Fruit fly (Drosophila melanogaster): ENCODE data around the gene CG6933.
A peak's percentile ranks its signal among the peaks of the same experiment; 100 is the strongest.

The CG6933 gene

DNA sequence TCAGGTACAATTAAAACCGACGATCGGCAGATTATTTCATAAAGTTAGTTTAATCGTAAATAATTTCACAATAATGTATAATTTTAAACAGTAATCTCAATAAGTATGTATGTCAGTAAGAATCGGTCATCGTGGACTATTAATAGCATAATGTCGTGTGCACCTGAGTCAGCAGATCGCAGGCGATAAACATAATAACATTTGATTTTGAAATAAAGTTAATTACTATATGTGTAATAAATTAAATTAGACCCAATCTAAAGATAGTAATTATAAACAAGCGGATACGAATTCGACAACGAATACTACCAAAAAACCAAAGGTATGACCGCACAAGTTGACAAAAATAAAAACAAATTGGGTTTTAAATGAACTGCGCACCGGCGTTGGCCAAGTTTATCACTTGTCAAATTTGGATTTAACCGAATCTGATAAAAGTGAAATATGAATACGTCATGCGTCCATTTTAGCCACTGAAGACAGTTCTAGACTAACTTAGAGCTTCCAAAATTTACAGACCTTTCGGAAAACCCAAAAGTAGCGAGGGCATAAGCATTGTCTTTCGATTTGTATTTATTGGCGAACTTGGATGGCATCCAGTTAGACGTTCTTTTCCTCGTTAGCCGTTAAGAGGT, 13.2 kb downstream of the CG6933 start, which contains the start of gene CG6996:
TSS of gene CG6996 (plus strand) at position 585 of the 635 bp plus-strand sequence.
- TF ChIP-seq CG17806 (tag; optimal IDR thresholded peaks at IDR 0.05) (no peak), rn (GFP tag; IDR thresholded peaks at IDR 0.05) (no peak), CG8159 (tag; optimal IDR thresholded peaks at IDR 0.05) (no peak), CG10348 (GFP tag; IDR thresholded peaks at IDR 0.05) (no peak), CG34367 (tag; optimal IDR thresholded peaks at IDR 0.05) (no peak), gl (tag; optimal IDR thresholded peaks at IDR 0.05) (no peak), D1 (tag; optimal IDR thresholded peaks at IDR 0.05) (no peak), Pif1B (GFP tag; optimal IDR thresholded peaks at IDR 0.05) (no peak), Pif1A (GFP tag; optimal IDR thresholded peaks at IDR 0.05) (no peak), CG32121 (GFP tag; IDR thresholded peaks at IDR 0.05) (no peak), CG14655 (GFP tag; optimal IDR thresholded peaks at IDR 0.05) (no peak), CG9948 (tag; optimal IDR thresholded peaks at IDR 0.05) (no peak), EcR (GFP tag; optimal IDR thresholded peaks at IDR 0.05) (no peak), Ets98B (GFP tag; IDR thresholded peaks at IDR 0.05) (no peak), CG8301 (tag; optimal IDR thresholded peaks at IDR 0.05) (no peak)

DNA sequence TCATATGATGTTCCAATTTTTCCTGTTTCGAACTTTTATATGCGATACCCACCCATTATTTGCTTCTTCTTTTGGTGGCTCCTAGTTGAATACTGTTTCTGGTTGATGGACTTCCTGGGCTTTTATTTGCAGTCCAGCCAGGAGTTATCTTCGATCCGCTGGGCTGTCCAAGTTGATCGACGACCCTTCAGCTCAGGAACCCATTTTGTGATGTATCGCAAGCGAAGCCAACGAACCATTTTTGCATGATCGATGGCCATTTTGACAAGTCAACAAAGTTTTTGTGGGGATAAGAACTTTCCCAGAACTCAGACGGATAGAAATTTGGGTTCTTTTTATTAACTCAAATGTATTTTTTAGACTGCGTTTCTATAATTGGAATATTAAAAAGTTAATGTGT, 14.3 kb downstream of the CG6933 start, which contains the start of gene CG7290:
TSS of gene CG7290 (minus strand) at position 101 of the 400 bp plus-strand sequence.
- TF ChIP-seq CG4496 (GFP tag; IDR thresholded peaks at IDR 0.05), result no peak
- TF ChIP-seq fd96Ca (GFP tag; IDR thresholded peaks at IDR 0.05), result no peak
- no peak for TF ChIP-seq CG13204 (GFP tag; optimal IDR thresholded peaks at IDR 0.05)
- TF ChIP-seq CG10348 (GFP tag; IDR thresholded peaks at IDR 0.05), result no peak
- no peak for TF ChIP-seq CG8301 (tag; optimal IDR thresholded peaks at IDR 0.05)
- TF ChIP-seq EcR (GFP tag; optimal IDR thresholded peaks at IDR 0.05), result no peak
- no peak for TF ChIP-seq Snoo (tag; optimal IDR thresholded peaks at IDR 0.05)
- no peak for TF ChIP-seq D1 (tag; optimal IDR thresholded peaks at IDR 0.05)
- TF ChIP-seq gl (tag; optimal IDR thresholded peaks at IDR 0.05), result no peak
- TF ChIP-seq Pif1B (GFP tag; optimal IDR thresholded peaks at IDR 0.05), result no peak
- no peak for TF ChIP-seq CG12605 (GFP tag; IDR thresholded peaks at IDR 0.05)

DNA sequence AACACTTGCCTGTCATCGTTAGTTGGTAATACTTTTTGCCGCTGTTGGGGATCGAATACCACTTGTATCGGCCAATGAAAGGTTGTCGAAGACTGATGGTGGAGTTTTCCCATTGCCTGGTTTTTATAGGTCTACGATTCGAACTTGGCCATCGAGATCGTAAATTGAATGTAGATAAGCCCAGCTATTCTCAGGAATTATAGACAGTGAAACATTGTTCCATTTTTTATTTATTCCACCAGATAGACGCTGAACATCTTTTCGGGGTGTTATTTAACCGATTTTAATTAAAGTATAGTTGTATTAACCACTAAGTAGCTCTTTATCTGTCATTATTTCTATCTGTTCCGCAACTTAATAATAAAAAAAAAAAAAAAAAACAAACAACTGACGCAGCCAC, 16.6 kb downstream of the CG6933 start, which contains the start of gene CG7298:
TSS of gene CG7298 (minus strand) at position 101 of the 400 bp plus-strand sequence.
- TF ChIP-seq CG13204 (GFP tag; optimal IDR thresholded peaks at IDR 0.05) (no peak), Pif1B (GFP tag; optimal IDR thresholded peaks at IDR 0.05) (no peak), CG4496 (GFP tag; IDR thresholded peaks at IDR 0.05) (no peak)

DNA sequence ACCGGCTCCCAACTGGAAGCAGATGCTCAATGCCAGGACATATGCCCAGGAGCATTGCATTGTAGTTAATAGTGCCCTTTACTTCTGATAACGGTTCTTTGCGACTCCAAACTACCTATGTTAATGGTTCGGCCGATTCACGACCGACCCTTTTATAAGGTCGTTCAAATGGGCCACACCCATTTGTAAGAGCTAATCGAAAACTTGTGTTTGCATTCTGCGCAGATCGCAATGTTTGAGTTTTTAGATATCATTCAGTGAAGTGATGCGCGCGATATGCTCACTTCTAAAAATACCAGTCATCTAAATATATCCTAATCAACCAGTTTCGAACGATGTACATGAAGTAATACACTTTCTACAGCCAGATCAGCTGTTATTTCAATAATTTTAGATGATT, 18.7 kb downstream of the CG6933 start, which contains the start of gene obst-F:
TSS of gene obst-F (minus strand) at position 101 of the 400 bp plus-strand sequence.
- TF ChIP-seq CG15710 (tag; optimal IDR thresholded peaks at IDR 0.05) (no peak), Snoo (tag; optimal IDR thresholded peaks at IDR 0.05) (no peak), CG34367 (tag; optimal IDR thresholded peaks at IDR 0.05) (no peak)

DNA sequence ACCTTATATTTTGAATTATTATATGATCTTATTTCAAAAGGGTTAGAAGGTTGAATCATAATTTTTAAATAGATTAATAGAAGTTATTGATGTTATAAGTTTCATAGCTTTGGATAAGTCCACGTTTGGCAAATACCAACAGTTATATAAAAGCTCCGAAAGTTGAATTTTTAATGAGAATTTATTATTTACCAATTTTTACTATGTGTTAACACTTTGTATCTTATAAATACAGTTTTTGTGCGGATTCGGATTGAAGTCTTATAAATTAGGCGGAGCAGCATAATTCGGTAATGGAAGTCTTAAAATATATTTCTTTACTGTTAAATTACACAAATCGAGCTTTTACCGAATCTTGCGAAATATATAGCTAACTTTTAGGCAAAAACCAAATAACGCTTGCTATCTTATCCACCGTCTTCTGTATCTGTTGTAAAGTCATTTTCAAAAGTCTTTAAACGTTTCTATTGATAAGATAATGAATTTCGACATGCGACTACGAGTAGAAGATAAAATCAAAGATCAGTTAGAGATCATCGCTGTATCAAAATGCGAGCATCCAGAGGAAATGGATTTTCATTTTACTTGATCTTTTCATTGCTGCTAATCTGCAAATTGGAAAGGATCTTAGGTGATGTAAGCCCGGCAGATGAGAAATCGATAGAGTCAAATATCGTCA, 20.5 kb downstream of the CG6933 start, which contains the start of gene CG42833:
TSS of gene CG42833 (plus strand) at position 525 of the 679 bp plus-strand sequence.
- TF ChIP-seq fd96Ca (GFP tag; IDR thresholded peaks at IDR 0.05) (no peak), CG8159 (tag; optimal IDR thresholded peaks at IDR 0.05) (no peak), Ets98B (GFP tag; IDR thresholded peaks at IDR 0.05) (no peak), CG32121 (GFP tag; IDR thresholded peaks at IDR 0.05) (no peak), CG9948 (tag; optimal IDR thresholded peaks at IDR 0.05) (no peak), CG4496 (GFP tag; IDR thresholded peaks at IDR 0.05) (no peak), CG14655 (GFP tag; optimal IDR thresholded peaks at IDR 0.05) (no peak), Pif1A (GFP tag; optimal IDR thresholded peaks at IDR 0.05) (no peak), CG34367 (tag; optimal IDR thresholded peaks at IDR 0.05) (no peak), CG13204 (GFP tag; optimal IDR thresholded peaks at IDR 0.05) (no peak), CG15710 (tag; optimal IDR thresholded peaks at IDR 0.05) (no peak), CG12605 (GFP tag; IDR thresholded peaks at IDR 0.05) (no peak), CG8301 (tag; optimal IDR thresholded peaks at IDR 0.05) (no peak), CG10348 (GFP tag; IDR thresholded peaks at IDR 0.05) (no peak), Pif1B (GFP tag; optimal IDR thresholded peaks at IDR 0.05) (no peak), EcR (GFP tag; optimal IDR thresholded peaks at IDR 0.05) (no peak), Snoo (tag; optimal IDR thresholded peaks at IDR 0.05) (no peak), rn (GFP tag; IDR thresholded peaks at IDR 0.05) (no peak)

DNA sequence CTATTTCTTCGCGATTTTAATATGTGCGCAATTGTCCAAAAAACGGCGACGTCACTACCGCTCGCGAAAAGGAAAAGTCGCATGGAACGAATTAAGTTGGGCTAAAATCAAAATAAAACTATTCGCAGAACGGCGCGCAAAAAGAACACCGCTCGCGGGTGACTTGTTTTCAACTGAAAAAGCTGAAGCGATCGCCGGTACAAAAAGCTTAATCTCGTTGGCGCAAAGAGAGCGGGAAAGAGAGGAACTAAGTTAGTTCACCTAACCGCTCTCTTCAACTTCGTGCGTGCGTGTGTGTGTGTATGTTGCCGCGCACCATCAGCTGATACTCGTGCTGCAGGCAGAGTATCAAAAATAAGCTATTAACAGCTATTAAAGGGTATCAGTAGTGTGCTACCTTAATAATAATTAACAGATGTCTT, 22.1 kb downstream of the CG6933 start, which contains the start of gene CG42674:
TSS of gene CG42674 (minus strand) at position 180 of the 422 bp plus-strand sequence.
- TF ChIP-seq CG34367 (tag; optimal IDR thresholded peaks at IDR 0.05), result no peak
- TF ChIP-seq Pif1B (GFP tag; optimal IDR thresholded peaks at IDR 0.05), result peak; percentile 30
- no peak for TF ChIP-seq CG15710 (tag; optimal IDR thresholded peaks at IDR 0.05)
- TF ChIP-seq CG4496 (GFP tag; IDR thresholded peaks at IDR 0.05), result peak; percentile 54; the same call in 1 of the 3 replicates
- TF ChIP-seq Ets98B (GFP tag; IDR thresholded peaks at IDR 0.05), result no peak

Data from whole organism, pupa.